Fruit fly (Drosophila melanogaster) whole organism, pupa: ENCODE data around the gene CG46458.

ENCODE experiments used
- CG32121 ChIP-seq: fragments of 200-800 bp; sonication (Bioruptor generic); IDR thresholded peaks from 2 replicates; pipeline ENCODE4 v1.3.6; 2022; ENCODE audit warnings: missing biosample characterization, missing genetic modification characterization
- Pif1A ChIP-seq: fragments of 200-800 bp; sonication (Bioruptor generic); optimal IDR thresholded peaks from 3 replicates; lab custom pipeline; 2016; ENCODE audit warnings: missing biosample characterization, missing genetic modification characterization

- TF ChIP-seq Pif1A (GFP tag; lab: Kevin White, UChicago) (no peak), CG32121 (GFP tag; lab: Robert Waterston, UW) (no peak)
Observed at dm6 chr3R:6990877-6991276, 32.7 kb upstream of the CG46458 start.
